Worm (Caenorhabditis elegans) whole organism, L4 larva: ENCODE measurements around the gene hot-9.
"Not testable (repeated sequence)": the region's sequence is repeated elsewhere in the genome, so short reads cannot be mapped to it uniquely, and the experiment has no call there.

Experiments
- hif-1 ChIP-seq, 2 experiments: sonication (generic microtip); optimal IDR thresholded peaks; 2 replicates each; lab custom pipeline; 2016 to 2017; ENCODE audit warnings: missing compliant biosample characterization in 2 of 2, missing genetic modification characterization in 2 of 2, missing genetic modification reagents in 2 of 2, missing genotype in 2 of 2, mild to moderate bottlenecking in 1 of 2
- nhr-25 ChIP-seq: sonication (generic microtip); optimal IDR thresholded peaks from 2 replicates; lab custom pipeline; 2017; ENCODE audit warnings: missing genetic modification characterization, mild to moderate bottlenecking, missing compliant biosample characterization, antibody characterized with exemption, moderate library complexity, borderline replicate concordance; ENCODE audit not compliant: insufficient read depth
- nhr-48 ChIP-seq: sonication (generic microtip); optimal IDR thresholded peaks from 2 replicates; lab custom pipeline; 2016; ENCODE audit warnings: mild to moderate bottlenecking, missing genetic modification characterization, missing compliant biosample characterization
- unc-62 ChIP-seq, 3 experiments: fragments of 150-350 bp in 1 of 3; sonication (generic microtip); optimal IDR thresholded peaks in 2 of 3; peaks in 1 of 3; 1 replicate in 1 of 3; 2 replicates in 2 of 3; lab custom pipeline; 2014 to 2017; ENCODE audit warnings: missing biosample characterization in 3 of 3, missing genetic modification characterization in 3 of 3, missing genetic modification reagents in 3 of 3, missing genotype in 1 of 3
- zag-1 ChIP-seq: fragments of 150-350 bp; optimal IDR thresholded peaks from 2 replicates; lab custom pipeline; 2014; ENCODE audit warnings: missing biosample characterization, missing genetic modification characterization
- ztf-7 ChIP-seq: fragments of 150-350 bp; optimal IDR thresholded peaks from 2 replicates; lab custom pipeline; 2014; ENCODE audit warnings: missing biosample characterization, missing genetic modification characterization

DNA sequence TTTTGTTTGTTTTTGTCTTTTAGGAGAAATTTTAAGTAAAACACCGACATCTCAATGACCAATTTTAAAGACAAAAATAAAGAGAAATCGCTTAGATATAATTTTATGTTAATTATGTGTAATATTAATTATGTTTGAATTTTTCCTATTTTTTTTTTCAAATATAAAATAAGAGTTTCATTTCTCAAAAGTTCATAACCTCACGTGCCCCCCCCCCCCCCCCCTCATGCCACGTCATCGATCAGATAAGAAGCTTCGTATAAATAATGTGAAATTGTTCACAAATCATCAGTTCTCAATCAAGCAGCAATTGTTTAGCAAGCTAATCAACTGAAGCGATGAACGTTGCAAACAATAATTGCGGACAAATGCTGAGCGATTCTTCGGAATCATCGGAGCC, 25.3 kb upstream of the hot-9 start, which contains the start of gene C02B10.6:
- TF ChIP-seq nhr-25 (tag; lab: Kevin White, UChicago); nhr-48 (tag; lab: Kevin White, UChicago); unc-62 (GFP tag; optimal IDR thresholded peaks at IDR 0.05 in 1 of 2; lab: Kevin White, UChicago); unc-62 (tag; optimal IDR thresholded peaks at IDR 0.05; lab: Kevin White, UChicago); zag-1 (tag; lab: Kevin White, UChicago); hif-1 (tag; optimal IDR thresholded peaks at IDR 0.05; lab: Kevin White, UChicago); ztf-7 (tag; lab: Kevin White, UChicago): not testable (repeated sequence)
